Fruit fly (Drosophila melanogaster) whole organism, wandering third instar larva: ENCODE results near the gene CG18269.

ENCODE experiments used
- Abd-B ChIP-seq: fragments of >200 bp; optimal IDR thresholded peaks from 2 replicates; lab custom pipeline; 2017; ENCODE audit warnings: missing biosample characterization, missing genetic modification characterization
- CG9705 ChIP-seq: fragments of 200-800 bp; sonication (Bioruptor generic); optimal IDR thresholded peaks from 2 replicates; lab custom pipeline; 2018; ENCODE audit warnings: missing biosample characterization, mild to moderate bottlenecking, missing genetic modification characterization
- CrebA ChIP-seq: fragments of 200-800 bp; sonication (Bioruptor generic); optimal IDR thresholded peaks from 2 replicates; lab custom pipeline; 2016; ENCODE audit warnings: missing biosample characterization, mild to moderate bottlenecking, missing genetic modification characterization, borderline replicate concordance
- Dfd ChIP-seq: fragments of >200 bp; optimal IDR thresholded peaks from 2 replicates; lab custom pipeline; 2017; ENCODE audit warnings: missing biosample characterization, missing genetic modification characterization
- Dif ChIP-seq: fragments of 200-275, 200-300 bp; sonication (Bioruptor generic); optimal IDR thresholded peaks from 2 replicates; lab custom pipeline; 2018; ENCODE audit warnings: missing biosample characterization, missing genetic modification characterization; ENCODE audit not compliant: partially characterized antibody
- HLH106 ChIP-seq: fragments of 200-800 bp; optimal IDR thresholded peaks from 3 replicates; lab custom pipeline; 2019; ENCODE audit warnings: missing biosample characterization, mild to moderate bottlenecking, missing genetic modification characterization, moderate library complexity
- Hnf4 ChIP-seq: fragments of 200-800 bp; sonication (Bioruptor generic); optimal IDR thresholded peaks from 2 replicates; lab custom pipeline; 2016; ENCODE audit warnings: missing biosample characterization, mild to moderate bottlenecking, missing genetic modification characterization
- Hr78 ChIP-seq: fragments of >200 bp; optimal IDR thresholded peaks from 2 replicates; lab custom pipeline; 2017; ENCODE audit warnings: missing biosample characterization, missing genetic modification characterization
- Hr83 ChIP-seq: fragments of 200-300 bp; sonication (Bioruptor generic); optimal IDR thresholded peaks from 2 replicates; lab custom pipeline; 2016; ENCODE audit warnings: missing biosample characterization, mild to moderate bottlenecking, missing genetic modification characterization, moderate library complexity; ENCODE audit not compliant: poor library complexity, severe bottlenecking
- Jra ChIP-seq: sonication (Bioruptor generic); optimal IDR thresholded peaks from 2 replicates; lab custom pipeline; 2016; ENCODE audit warnings: missing biosample characterization, missing genetic modification characterization
- Mio ChIP-seq: sonication (Bioruptor generic); optimal IDR thresholded peaks from 2 replicates; lab custom pipeline; 2016; ENCODE audit warnings: missing biosample characterization, missing genetic modification characterization
- Myc ChIP-seq: fragments of >200 bp; optimal IDR thresholded peaks from 2 replicates; lab custom pipeline; 2017
- N ChIP-seq: fragments of >200 bp; optimal IDR thresholded peaks from 2 replicates; lab custom pipeline; 2018; ENCODE audit warnings: missing biosample characterization, missing external identifiers, missing genetic modification characterization
- OdsH ChIP-seq: fragments of 200-800 bp; sonication (Bioruptor generic); optimal IDR thresholded peaks from 2 replicates; lab custom pipeline; 2016; ENCODE audit warnings: missing biosample characterization, mild to moderate bottlenecking, missing genetic modification characterization
- Rel ChIP-seq, 2 experiments: fragments of 200-800 bp; sonication (Bioruptor generic) in 1 of 2; optimal IDR thresholded peaks; 2 replicates in 1 of 2; 3 replicates in 1 of 2; lab custom pipeline; 2016 to 2019; ENCODE audit warnings: mild to moderate bottlenecking in 2 of 2, missing biosample characterization in 2 of 2, missing genetic modification characterization in 2 of 2, moderate library complexity in 1 of 2
- Sp1 ChIP-seq: fragments of 200-800 bp; sonication (Bioruptor generic); optimal IDR thresholded peaks from 3 replicates; lab custom pipeline; 2019; ENCODE audit warnings: missing biosample characterization, mild to moderate bottlenecking, missing genetic modification characterization, moderate library complexity
- Vsx2 ChIP-seq: fragments of 200-300, 225-300 bp; sonication (Bioruptor generic); optimal IDR thresholded peaks from 2 replicates; lab custom pipeline; 2018; ENCODE audit warnings: missing biosample characterization, missing genetic modification characterization; ENCODE audit not compliant: partially characterized antibody
- br ChIP-seq: fragments of 200-800 bp; sonication (Bioruptor generic); optimal IDR thresholded peaks from 2 replicates; lab custom pipeline; 2016; ENCODE audit warnings: missing biosample characterization, missing genetic modification characterization
- dl ChIP-seq, 2 experiments: fragments of 175-275, 200-275 bp in 1 of 2; fragments of 200-275 bp in 1 of 2; sonication (Bioruptor generic); optimal IDR thresholded peaks; lab custom pipeline; 2018; ENCODE audit warnings: mild to moderate bottlenecking in 2 of 2, missing biosample characterization in 2 of 2, missing genetic modification characterization in 2 of 2, moderate library complexity in 2 of 2; ENCODE audit not compliant: partially characterized antibody in 2 of 2, insufficient read depth in 1 of 2
- dmrt93B ChIP-seq: fragments of 200-800 bp; sonication (Bioruptor generic); optimal IDR thresholded peaks from 2 replicates; lab custom pipeline; 2018; ENCODE audit warnings: missing biosample characterization, mild to moderate bottlenecking, missing genetic modification characterization
- dsf ChIP-seq: sonication (Bioruptor generic); optimal IDR thresholded peaks from 2 replicates; lab custom pipeline; 2016; ENCODE audit warnings: missing biosample characterization, missing genetic modification characterization, borderline replicate concordance
- ey ChIP-seq: fragments of 200-800 bp; sonication (Bioruptor generic); optimal IDR thresholded peaks from 2 replicates; lab custom pipeline; 2016; ENCODE audit warnings: missing biosample characterization, missing genetic modification characterization
- foxo ChIP-seq, 2 experiments: fragments of 200-800 bp; sonication (Bioruptor generic); optimal IDR thresholded peaks; 2 replicates in 1 of 2; 3 replicates in 1 of 2; lab custom pipeline; 2016 to 2017; ENCODE audit warnings: missing biosample characterization in 2 of 2, missing genetic modification characterization in 2 of 2
- fru ChIP-seq: fragments of 200-800 bp; sonication (Bioruptor generic); optimal IDR thresholded peaks from 3 replicates; lab custom pipeline; 2016; ENCODE audit warnings: missing biosample characterization, mild to moderate bottlenecking, missing genetic modification characterization
- h ChIP-seq: fragments of 200-800 bp; sonication (Bioruptor generic); optimal IDR thresholded peaks from 3 replicates; lab custom pipeline; 2016; ENCODE audit warnings: missing biosample characterization, mild to moderate bottlenecking, missing genetic modification characterization
- jim ChIP-seq: fragments of 175-275, 200-325 bp; sonication (Bioruptor generic); optimal IDR thresholded peaks from 2 replicates; lab custom pipeline; 2016; ENCODE audit warnings: missing biosample characterization, mild to moderate bottlenecking, missing genetic modification characterization
- lola ChIP-seq: fragments of >200 bp; optimal IDR thresholded peaks from 2 replicates; lab custom pipeline; 2017; ENCODE audit warnings: missing biosample characterization, missing genetic modification characterization
- pan ChIP-seq: fragments of >200 bp; optimal IDR thresholded peaks from 2 replicates; lab custom pipeline; 2017
- psq ChIP-seq: fragments of 200-800 bp; sonication (Bioruptor generic); optimal IDR thresholded peaks from 3 replicates; lab custom pipeline; 2017; ENCODE audit warnings: missing biosample characterization, mild to moderate bottlenecking, missing genetic modification characterization, moderate library complexity
- rgr ChIP-seq: fragments of 200-800 bp; sonication (Bioruptor generic); optimal IDR thresholded peaks from 3 replicates; lab custom pipeline; 2016; ENCODE audit warnings: missing biosample characterization, mild to moderate bottlenecking, missing genetic modification characterization
- sv ChIP-seq: fragments of 200-800 bp; sonication (Bioruptor generic); optimal IDR thresholded peaks from 3 replicates; lab custom pipeline; 2016; ENCODE audit warnings: missing biosample characterization, missing genetic modification characterization
- usp ChIP-seq: fragments of >200 bp; optimal IDR thresholded peaks from 2 replicates; lab custom pipeline; 2017; ENCODE audit warnings: missing biosample characterization, missing genetic modification characterization
- woc ChIP-seq: sonication (Bioruptor generic); optimal IDR thresholded peaks from 2 replicates; lab custom pipeline; 2016; ENCODE audit warnings: missing biosample characterization, mild to moderate bottlenecking, missing genetic modification characterization

The CG18269 gene

dm6 chr2L:5526738-5527137 is 24.9 kb upstream of the CG18269 start, which contains the start of gene Cox11:
Gene Cox11 (plus strand): TSS chr2L:5526957.
- TF ChIP-seq woc (GFP tag; lab: Kevin White, UChicago): no peak
- no peak for TF ChIP-seq Hnf4
- TF ChIP-seq sv (GFP tag; lab: Kevin White, UChicago): no peak
- no peak for TF ChIP-seq jim (GFP tag; lab: Kevin White, UChicago)
- TF ChIP-seq Vsx2 (GFP tag; lab: Kevin White, UChicago): no peak

DNA sequence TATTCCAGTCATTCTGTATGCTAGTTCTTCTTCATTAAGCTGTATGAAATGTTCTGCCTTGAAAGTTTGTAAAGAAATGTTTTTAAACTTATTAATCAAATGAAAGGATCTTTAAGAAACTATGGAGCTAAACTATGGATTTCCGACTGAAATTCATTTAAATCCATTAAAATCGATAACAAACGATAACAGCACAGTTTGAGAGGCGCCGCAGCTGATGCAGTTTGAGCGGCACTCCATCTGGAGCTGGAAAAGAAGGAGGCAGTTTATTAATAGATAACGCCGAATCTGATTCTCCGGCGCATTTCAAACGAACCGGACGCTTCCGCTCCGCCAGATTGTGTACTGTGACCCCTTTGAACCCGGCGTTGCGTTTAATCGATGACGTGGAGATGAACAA is 23.8 kb upstream of the CG18269 start, which contains the start of gene CG31915:
Gene CG31915, plus strand, starts transcription at position 263 of the 400 bp plus-strand sequence.
- TF ChIP-seq HLH106 (tag; lab: Kevin White, UChicago) (no peak), Myc (lab: Kevin White, UChicago) (peak; percentile 76), Dif (GFP tag; lab: Kevin White, UChicago) (no peak), sv (GFP tag; lab: Kevin White, UChicago) (no peak), usp (GFP tag; lab: Kevin White, UChicago) (no peak), Hnf4 (no peak), Hr78 (GFP tag; lab: Kevin White, UChicago) (no peak)
- TF ChIP-seq, all 38 proteins: peak for 1

DNA sequence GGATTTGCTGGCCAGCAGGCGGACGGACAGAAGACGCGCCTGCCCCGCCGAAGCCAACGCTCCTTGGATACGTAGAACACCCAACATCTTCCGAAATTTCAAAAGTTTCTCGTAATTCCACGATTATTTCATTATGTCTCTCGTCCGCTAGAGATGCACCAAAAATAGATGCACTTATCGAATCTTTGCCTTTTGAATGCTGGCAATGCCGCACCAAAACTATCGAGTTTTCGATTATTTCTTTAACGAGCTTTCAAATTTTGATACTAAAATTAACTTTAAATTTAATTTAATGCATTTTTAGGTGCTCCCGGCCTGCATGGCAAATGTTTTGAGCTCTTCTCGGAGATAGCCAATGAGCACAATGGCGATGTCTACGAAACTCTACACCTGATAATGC is 19.6 kb upstream of the CG18269 start, which contains the start of gene Coq6:
Gene Coq6, minus strand, starts transcription at position 163 of the 400 bp plus-strand sequence.
- peak; percentile 80 for TF ChIP-seq Hr83 (GFP tag; lab: Kevin White, UChicago)
- TF ChIP-seq Mio (GFP tag; lab: Kevin White, UChicago): no peak

DNA sequence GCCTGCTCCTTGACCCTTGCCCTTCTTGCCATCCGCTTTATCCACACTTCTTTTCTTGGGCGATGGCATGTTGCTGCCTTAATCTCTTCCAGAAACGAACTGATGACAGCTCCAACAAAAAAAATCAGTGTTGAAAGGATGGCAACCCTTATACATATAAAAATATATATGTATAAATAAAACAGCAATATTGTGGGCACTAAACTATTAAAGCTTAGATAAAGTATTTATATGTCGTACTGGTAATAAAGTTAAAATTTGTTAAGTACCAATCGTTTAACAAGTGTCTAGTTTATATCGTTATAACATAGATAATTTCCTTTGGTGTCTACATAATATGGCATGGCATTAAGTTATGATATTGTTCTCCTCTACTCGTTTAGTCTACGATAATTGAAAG is 15.0 kb upstream of the CG18269 start, which contains the start of gene tomb:
Gene tomb, minus strand, starts transcription at position 101 of the 400 bp plus-strand sequence.
- TF ChIP-seq pan (lab: Kevin White, UChicago) (no peak), Jra (no peak), dmrt93B (no peak), Hr83 (GFP tag; lab: Kevin White, UChicago) (no peak), Rel (GFP tag; optimal IDR thresholded peaks at IDR 0.05; lab: Kevin White, UChicago) (no peak), Rel (tag; optimal IDR thresholded peaks at IDR 0.05; lab: Kevin White, UChicago) (no peak), psq (GFP tag; lab: Kevin White, UChicago) (no peak), Vsx2 (GFP tag; lab: Kevin White, UChicago) (no peak), Dfd (GFP tag; lab: Kevin White, UChicago) (no peak), woc (GFP tag; lab: Kevin White, UChicago) (no peak), dsf (no peak), Mio (GFP tag; lab: Kevin White, UChicago) (no peak), OdsH (GFP tag; lab: Kevin White, UChicago) (no peak), HLH106 (tag; lab: Kevin White, UChicago) (no peak), Dif (GFP tag; lab: Kevin White, UChicago) (no peak), fru (GFP tag; lab: Kevin White, UChicago) (no peak), ey (GFP tag; lab: Kevin White, UChicago) (no peak), dl (GFP tag; optimal IDR thresholded peaks at IDR 0.05; lab: Kevin White, UChicago; ENCODE audit: insufficient read depth in 1 of 2, partially characterized antibody in 2 of 2) (no peak), CG9705 (GFP tag; lab: Kevin White, UChicago) (no peak)
- TF ChIP-seq, all 38 proteins: peak for 0

dm6 chr2L:5537063-5537462 is 14.6 kb upstream of the CG18269 start:
- TF ChIP-seq Dif (GFP tag; lab: Kevin White, UChicago): no peak
- no peak for TF ChIP-seq CrebA (GFP tag; lab: Kevin White, UChicago)
- TF ChIP-seq br (GFP tag; lab: Kevin White, UChicago): no peak
- no peak for TF ChIP-seq Sp1 (GFP tag; lab: Kevin White, UChicago)
- TF ChIP-seq Abd-B (GFP tag; lab: Kevin White, UChicago): no peak
- TF ChIP-seq pan (lab: Kevin White, UChicago): no peak
- TF ChIP-seq foxo (GFP tag; optimal IDR thresholded peaks at IDR 0.05; lab: Kevin White, UChicago): no peak
- no peak for TF ChIP-seq jim (GFP tag; lab: Kevin White, UChicago)
- TF ChIP-seq psq (GFP tag; lab: Kevin White, UChicago): no peak
- TF ChIP-seq Jra: no peak
- no peak for TF ChIP-seq fru (GFP tag; lab: Kevin White, UChicago)
- no peak for TF ChIP-seq dl (GFP tag; optimal IDR thresholded peaks at IDR 0.05; lab: Kevin White, UChicago; ENCODE audit: insufficient read depth in 1 of 2, partially characterized antibody in 2 of 2)
- TF ChIP-seq ey (GFP tag; lab: Kevin White, UChicago): no peak
- TF ChIP-seq rgr: no peak
- TF ChIP-seq N (GFP tag; lab: Kevin White, UChicago): no peak
- TF ChIP-seq h: no peak
- TF ChIP-seq Mio (GFP tag; lab: Kevin White, UChicago): no peak
- TF ChIP-seq Myc (lab: Kevin White, UChicago): no peak
- TF ChIP-seq lola (GFP tag; lab: Kevin White, UChicago): no peak
- TF ChIP-seq usp (GFP tag; lab: Kevin White, UChicago): no peak
